Fruit fly (Drosophila melanogaster) whole organism, wandering third instar larva: ENCODE measurements around the gene Actn.

ENCODE experiments used
- Abd-B ChIP-seq: fragments of >200 bp; optimal IDR thresholded peaks from 2 replicates; lab custom pipeline; 2017; ENCODE audit warnings: missing biosample characterization, missing genetic modification characterization
- CG32264 ChIP-seq: fragments of 200-800 bp; sonication (Bioruptor generic); optimal IDR thresholded peaks from 2 replicates; lab custom pipeline; 2016; ENCODE audit warnings: missing biosample characterization, missing genetic modification characterization
- CG9705 ChIP-seq: fragments of 200-800 bp; sonication (Bioruptor generic); optimal IDR thresholded peaks from 2 replicates; lab custom pipeline; 2018; ENCODE audit warnings: missing biosample characterization, mild to moderate bottlenecking, missing genetic modification characterization
- CrebA ChIP-seq: fragments of 200-800 bp; sonication (Bioruptor generic); optimal IDR thresholded peaks from 2 replicates; lab custom pipeline; 2016; ENCODE audit warnings: missing biosample characterization, mild to moderate bottlenecking, missing genetic modification characterization, borderline replicate concordance
- Dfd ChIP-seq: fragments of >200 bp; optimal IDR thresholded peaks from 2 replicates; lab custom pipeline; 2017; ENCODE audit warnings: missing biosample characterization, missing genetic modification characterization
- Dif ChIP-seq: fragments of 200-275, 200-300 bp; sonication (Bioruptor generic); optimal IDR thresholded peaks from 2 replicates; lab custom pipeline; 2018; ENCODE audit warnings: missing biosample characterization, missing genetic modification characterization; ENCODE audit not compliant: partially characterized antibody
- GATAd ChIP-seq: sonication (Bioruptor generic); optimal IDR thresholded peaks from 2 replicates; lab custom pipeline; 2016; ENCODE audit warnings: missing biosample characterization, missing genetic modification characterization
- HLH106 ChIP-seq: fragments of 200-800 bp; optimal IDR thresholded peaks from 3 replicates; lab custom pipeline; 2019; ENCODE audit warnings: missing biosample characterization, mild to moderate bottlenecking, missing genetic modification characterization, moderate library complexity
- Hnf4 ChIP-seq: fragments of 200-800 bp; sonication (Bioruptor generic); optimal IDR thresholded peaks from 2 replicates; lab custom pipeline; 2016; ENCODE audit warnings: missing biosample characterization, mild to moderate bottlenecking, missing genetic modification characterization
- Hr78 ChIP-seq: fragments of >200 bp; optimal IDR thresholded peaks from 2 replicates; lab custom pipeline; 2017; ENCODE audit warnings: missing biosample characterization, missing genetic modification characterization
- Hr83 ChIP-seq: fragments of 200-300 bp; sonication (Bioruptor generic); optimal IDR thresholded peaks from 2 replicates; lab custom pipeline; 2016; ENCODE audit warnings: missing biosample characterization, mild to moderate bottlenecking, missing genetic modification characterization, moderate library complexity; ENCODE audit not compliant: poor library complexity, severe bottlenecking
- Jra ChIP-seq: sonication (Bioruptor generic); optimal IDR thresholded peaks from 2 replicates; lab custom pipeline; 2016; ENCODE audit warnings: missing biosample characterization, missing genetic modification characterization
- Mio ChIP-seq: sonication (Bioruptor generic); optimal IDR thresholded peaks from 2 replicates; lab custom pipeline; 2016; ENCODE audit warnings: missing biosample characterization, missing genetic modification characterization
- Myc ChIP-seq: fragments of >200 bp; optimal IDR thresholded peaks from 2 replicates; lab custom pipeline; 2017
- N ChIP-seq: fragments of >200 bp; optimal IDR thresholded peaks from 2 replicates; lab custom pipeline; 2018; ENCODE audit warnings: missing biosample characterization, missing external identifiers, missing genetic modification characterization
- OdsH ChIP-seq: fragments of 200-800 bp; sonication (Bioruptor generic); optimal IDR thresholded peaks from 2 replicates; lab custom pipeline; 2016; ENCODE audit warnings: missing biosample characterization, mild to moderate bottlenecking, missing genetic modification characterization
- Rel ChIP-seq, 2 experiments: fragments of 200-800 bp; sonication (Bioruptor generic) in 1 of 2; optimal IDR thresholded peaks; 2 replicates in 1 of 2; 3 replicates in 1 of 2; lab custom pipeline; 2016 to 2019; ENCODE audit warnings: mild to moderate bottlenecking in 2 of 2, missing biosample characterization in 2 of 2, missing genetic modification characterization in 2 of 2, moderate library complexity in 1 of 2
- Sp1 ChIP-seq: fragments of 200-800 bp; sonication (Bioruptor generic); optimal IDR thresholded peaks from 3 replicates; lab custom pipeline; 2019; ENCODE audit warnings: missing biosample characterization, mild to moderate bottlenecking, missing genetic modification characterization, moderate library complexity
- Vsx2 ChIP-seq: fragments of 200-300, 225-300 bp; sonication (Bioruptor generic); optimal IDR thresholded peaks from 2 replicates; lab custom pipeline; 2018; ENCODE audit warnings: missing biosample characterization, missing genetic modification characterization; ENCODE audit not compliant: partially characterized antibody
- br ChIP-seq: fragments of 200-800 bp; sonication (Bioruptor generic); optimal IDR thresholded peaks from 2 replicates; lab custom pipeline; 2016; ENCODE audit warnings: missing biosample characterization, missing genetic modification characterization
- brk ChIP-seq: fragments of 200-800 bp; sonication (Bioruptor generic); optimal IDR thresholded peaks from 2 replicates; lab custom pipeline; 2016; ENCODE audit warnings: missing biosample characterization, mild to moderate bottlenecking, missing genetic modification characterization
- dl ChIP-seq, 2 experiments: fragments of 175-275, 200-275 bp in 1 of 2; fragments of 200-275 bp in 1 of 2; sonication (Bioruptor generic); optimal IDR thresholded peaks; lab custom pipeline; 2018; ENCODE audit warnings: mild to moderate bottlenecking in 2 of 2, missing biosample characterization in 2 of 2, missing genetic modification characterization in 2 of 2, moderate library complexity in 2 of 2; ENCODE audit not compliant: partially characterized antibody in 2 of 2, insufficient read depth in 1 of 2
- dmrt93B ChIP-seq: fragments of 200-800 bp; sonication (Bioruptor generic); optimal IDR thresholded peaks from 2 replicates; lab custom pipeline; 2018; ENCODE audit warnings: missing biosample characterization, mild to moderate bottlenecking, missing genetic modification characterization
- dsf ChIP-seq: sonication (Bioruptor generic); optimal IDR thresholded peaks from 2 replicates; lab custom pipeline; 2016; ENCODE audit warnings: missing biosample characterization, missing genetic modification characterization, borderline replicate concordance
- ey ChIP-seq: fragments of 200-800 bp; sonication (Bioruptor generic); optimal IDR thresholded peaks from 2 replicates; lab custom pipeline; 2016; ENCODE audit warnings: missing biosample characterization, missing genetic modification characterization
- foxo ChIP-seq, 2 experiments: fragments of 200-800 bp; sonication (Bioruptor generic); optimal IDR thresholded peaks; 2 replicates in 1 of 2; 3 replicates in 1 of 2; lab custom pipeline; 2016 to 2017; ENCODE audit warnings: missing biosample characterization in 2 of 2, missing genetic modification characterization in 2 of 2
- fru ChIP-seq: fragments of 200-800 bp; sonication (Bioruptor generic); optimal IDR thresholded peaks from 3 replicates; lab custom pipeline; 2016; ENCODE audit warnings: missing biosample characterization, mild to moderate bottlenecking, missing genetic modification characterization
- h ChIP-seq: fragments of 200-800 bp; sonication (Bioruptor generic); optimal IDR thresholded peaks from 3 replicates; lab custom pipeline; 2016; ENCODE audit warnings: missing biosample characterization, mild to moderate bottlenecking, missing genetic modification characterization
- jim ChIP-seq: fragments of 175-275, 200-325 bp; sonication (Bioruptor generic); optimal IDR thresholded peaks from 2 replicates; lab custom pipeline; 2016; ENCODE audit warnings: missing biosample characterization, mild to moderate bottlenecking, missing genetic modification characterization
- lola ChIP-seq: fragments of >200 bp; optimal IDR thresholded peaks from 2 replicates; lab custom pipeline; 2017; ENCODE audit warnings: missing biosample characterization, missing genetic modification characterization
- pan ChIP-seq: fragments of >200 bp; optimal IDR thresholded peaks from 2 replicates; lab custom pipeline; 2017
- psq ChIP-seq: fragments of 200-800 bp; sonication (Bioruptor generic); optimal IDR thresholded peaks from 3 replicates; lab custom pipeline; 2017; ENCODE audit warnings: missing biosample characterization, mild to moderate bottlenecking, missing genetic modification characterization, moderate library complexity
- rgr ChIP-seq: fragments of 200-800 bp; sonication (Bioruptor generic); optimal IDR thresholded peaks from 3 replicates; lab custom pipeline; 2016; ENCODE audit warnings: missing biosample characterization, mild to moderate bottlenecking, missing genetic modification characterization
- sage ChIP-seq: fragments of 200-800 bp; sonication (Bioruptor generic); optimal IDR thresholded peaks from 2 replicates; lab custom pipeline; 2016; ENCODE audit warnings: missing biosample characterization, mild to moderate bottlenecking, missing genetic modification characterization
- sv ChIP-seq: fragments of 200-800 bp; sonication (Bioruptor generic); optimal IDR thresholded peaks from 3 replicates; lab custom pipeline; 2016; ENCODE audit warnings: missing biosample characterization, missing genetic modification characterization
- tai ChIP-seq: sonication (Bioruptor generic); optimal IDR thresholded peaks from 2 replicates; lab custom pipeline; 2016; ENCODE audit warnings: missing biosample characterization, missing genetic modification characterization
- usp ChIP-seq: fragments of >200 bp; optimal IDR thresholded peaks from 2 replicates; lab custom pipeline; 2017; ENCODE audit warnings: missing biosample characterization, missing genetic modification characterization
- woc ChIP-seq: sonication (Bioruptor generic); optimal IDR thresholded peaks from 2 replicates; lab custom pipeline; 2016; ENCODE audit warnings: missing biosample characterization, mild to moderate bottlenecking, missing genetic modification characterization

Actn gene

DNA sequence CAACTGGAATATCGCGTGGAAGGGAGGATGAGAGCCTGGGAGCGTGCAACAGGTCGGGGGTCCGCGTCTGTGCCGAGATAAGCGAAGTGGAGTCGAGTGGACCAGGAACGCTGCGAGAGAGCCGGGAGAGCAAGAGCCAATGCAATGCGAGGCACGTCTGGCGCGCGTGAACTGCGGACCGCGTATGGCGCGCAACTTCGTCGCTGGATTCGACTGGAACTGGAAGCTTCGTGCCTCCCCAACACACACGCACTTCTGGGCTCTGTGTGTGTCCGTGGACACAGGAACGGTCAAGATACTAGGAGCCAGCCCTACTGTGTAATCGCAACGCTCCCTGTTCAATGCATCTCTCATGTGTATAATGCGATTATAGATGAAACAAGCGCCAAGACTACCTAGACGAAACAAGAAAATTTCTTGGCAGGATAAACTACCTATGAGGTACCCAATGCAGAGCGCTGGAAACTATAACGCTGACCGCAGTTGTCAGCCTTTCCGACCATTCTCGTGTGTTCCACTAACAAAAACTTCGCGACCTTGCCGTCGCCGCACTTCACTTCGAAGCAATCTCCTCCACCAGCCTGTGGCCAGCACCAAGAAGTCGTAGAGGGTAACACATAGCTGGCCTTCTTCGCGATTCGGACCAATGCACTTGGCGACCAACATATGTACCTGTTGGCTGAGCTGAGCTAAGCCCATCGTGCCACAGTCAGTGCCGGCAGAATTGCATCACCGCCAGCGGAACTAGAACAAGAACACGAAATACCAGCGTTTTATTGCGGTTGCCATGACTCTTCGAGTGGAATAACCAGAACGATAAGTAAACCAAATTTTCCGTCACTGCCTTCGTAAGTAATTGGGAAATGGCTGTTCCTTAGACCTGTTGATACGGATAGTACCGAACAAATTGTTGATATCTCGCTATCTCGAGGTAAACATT, 30.0 kb upstream of the Actn start, which contains the start of gene Rtca:
Gene Rtca (plus strand): TSS at position 536 of the 940 bp plus-strand sequence.
- TF ChIP-seq lola (GFP tag; lab: Kevin White, UChicago) (no peak), Sp1 (peak; percentile 84), Jra (GFP tag; lab: Kevin White, UChicago) (no peak), dsf (GFP tag; lab: Kevin White, UChicago) (no peak), pan (lab: Kevin White, UChicago) (no peak), N (no peak), sage (GFP tag; lab: Kevin White, UChicago) (no peak), Hnf4 (peak; percentile 83), CrebA (GFP tag; lab: Kevin White, UChicago) (no peak), Rel (GFP tag; optimal IDR thresholded peaks at IDR 0.05; lab: Kevin White, UChicago) (peak; percentile 38), Rel (tag; optimal IDR thresholded peaks at IDR 0.05; lab: Kevin White, UChicago) (peak; percentile 54), jim (no peak), tai (GFP tag; lab: Kevin White, UChicago) (no peak), CG9705 (peak; percentile 70), dmrt93B (GFP tag; lab: Kevin White, UChicago) (peak; percentile 77), brk (GFP tag; lab: Kevin White, UChicago) (no peak), ey (peak; percentile 93), Myc (no peak), Dfd (GFP tag; lab: Kevin White, UChicago) (no peak), br (peak; percentile 90), sv (GFP tag; lab: Kevin White, UChicago) (peak; percentile 8), Abd-B (GFP tag; lab: Kevin White, UChicago) (no peak), Mio (GFP tag; lab: Kevin White, UChicago) (peak; percentile 20), GATAd (GFP tag; lab: Kevin White, UChicago) (no peak), h (peak; percentile 91), dl (GFP tag; optimal IDR thresholded peaks at IDR 0.05; lab: Kevin White, UChicago; ENCODE audit: insufficient read depth in 1 of 2, partially characterized antibody in 2 of 2) (peak; percentile 63 to 82), psq (GFP tag; lab: Kevin White, UChicago) (peak; percentile 81), fru (GFP tag; lab: Kevin White, UChicago) (peak; percentile 94), usp (no peak), foxo (GFP tag; optimal IDR thresholded peaks at IDR 0.05; lab: Kevin White, UChicago) (peak; percentile 5 to 92), woc (peak; percentile 96), CG32264 (GFP tag; lab: Kevin White, UChicago) (peak; percentile 58), Hr83 (GFP tag; lab: Kevin White, UChicago) (no peak), rgr (GFP tag; lab: Kevin White, UChicago) (peak; percentile 90), HLH106 (tag; lab: Kevin White, UChicago) (peak; percentile 83), Vsx2 (no peak), OdsH (GFP tag; lab: Kevin White, UChicago) (peak; percentile 87), Hr78 (GFP tag; lab: Kevin White, UChicago) (no peak), Dif (GFP tag; lab: Kevin White, UChicago) (peak; percentile 79)

dm6 chrX:2070708-2071063, 28.6 kb upstream of the Actn start:
- TF ChIP-seq dmrt93B (GFP tag; lab: Kevin White, UChicago) (peak; percentile 50), Sp1 (peak; percentile 21), CG32264 (GFP tag; lab: Kevin White, UChicago) (no peak), ey (peak; percentile 61), br (peak; percentile 60), fru (GFP tag; lab: Kevin White, UChicago) (peak; percentile 78), psq (GFP tag; lab: Kevin White, UChicago) (peak; percentile 54), Dfd (GFP tag; lab: Kevin White, UChicago) (no peak), woc (peak; percentile 36), Jra (GFP tag; lab: Kevin White, UChicago) (peak; percentile 43), Rel (GFP tag; optimal IDR thresholded peaks at IDR 0.05; lab: Kevin White, UChicago) (no peak), Rel (tag; optimal IDR thresholded peaks at IDR 0.05; lab: Kevin White, UChicago) (peak; percentile 59), lola (GFP tag; lab: Kevin White, UChicago) (no peak), CrebA (GFP tag; lab: Kevin White, UChicago) (no peak), OdsH (GFP tag; lab: Kevin White, UChicago) (peak; percentile 54), pan (lab: Kevin White, UChicago) (no peak), Vsx2 (no peak), foxo (GFP tag; optimal IDR thresholded peaks at IDR 0.05; lab: Kevin White, UChicago) (peak in 1 of 2 experiments; percentile 74), sv (GFP tag; lab: Kevin White, UChicago) (no peak), HLH106 (tag; lab: Kevin White, UChicago) (peak; percentile 73), Myc (no peak), tai (GFP tag; lab: Kevin White, UChicago) (no peak), h (peak; percentile 78), Abd-B (GFP tag; lab: Kevin White, UChicago) (no peak), rgr (GFP tag; lab: Kevin White, UChicago) (peak; percentile 39)
